Worm (Caenorhabditis elegans) whole organism, L1 larva: ENCODE measurements around the gene Y62H9A.12.

Source experiments
- lin-35 ChIP-seq, 2 experiments: fragments of 150-350 bp; optimal IDR thresholded peaks; 2 replicates each; lab custom pipeline; 2014; ENCODE audit warnings: missing biosample characterization in 2 of 2, missing genetic modification characterization in 2 of 2, missing genetic modification reagents in 2 of 2
- pag-3 ChIP-seq: sonication (generic microtip); optimal IDR thresholded peaks from 2 replicates; lab custom pipeline; 2017; ENCODE audit warnings: missing genetic modification characterization, mild to moderate bottlenecking, missing compliant biosample characterization, antibody characterized with exemption, borderline replicate concordance; ENCODE audit not compliant: insufficient read depth
- unc-62 ChIP-seq: fragments of 150-350 bp; optimal IDR thresholded peaks from 2 replicates; lab custom pipeline; 2014; ENCODE audit warnings: missing biosample characterization, missing genetic modification reagents, missing genetic modification characterization

DNA sequence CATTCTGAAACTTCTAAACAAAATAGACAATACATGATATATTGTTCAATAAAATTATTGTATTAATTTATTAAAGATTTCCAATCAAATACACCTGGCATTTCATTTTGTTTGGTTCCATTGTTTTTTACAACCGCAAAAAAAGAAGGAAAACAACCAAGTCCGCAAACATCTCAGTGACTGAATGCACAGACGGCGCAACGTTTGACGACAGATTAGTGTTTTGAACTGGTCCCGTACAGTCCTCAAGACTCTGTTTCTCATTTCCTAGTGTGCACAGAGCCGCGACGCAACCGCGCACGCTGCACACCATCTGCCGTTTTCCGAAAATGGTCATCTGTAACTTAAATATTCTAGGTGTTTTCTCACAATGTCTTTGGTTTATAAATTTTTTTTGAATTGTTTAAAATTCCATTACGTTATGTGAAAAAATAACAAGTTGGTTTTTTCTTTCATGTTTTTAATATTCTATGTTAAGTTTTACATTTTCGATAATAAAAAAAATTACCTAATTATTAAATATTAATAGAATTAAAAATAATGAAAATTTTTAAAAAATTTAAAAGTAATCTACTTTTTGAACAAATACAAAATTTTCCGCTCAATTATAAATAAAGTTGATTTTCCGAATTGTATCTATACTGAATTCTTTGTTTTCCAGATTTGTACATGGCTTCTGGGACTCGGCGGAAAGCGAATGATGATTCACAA is 34.4 kb downstream of the Y62H9A.12 start, which contains the start of gene lsd-1:
- TF ChIP-seq lin-35 (GFP tag; optimal IDR thresholded peaks at IDR 0.05; lab: Kevin White, UChicago) (peak; percentile 29 to 56), pag-3 (tag; lab: Kevin White, UChicago) (no peak), unc-62 (GFP tag; lab: Kevin White, UChicago) (no peak)
